Worm (Caenorhabditis elegans): ENCODE results near the gene C07E3.10.

DNA sequence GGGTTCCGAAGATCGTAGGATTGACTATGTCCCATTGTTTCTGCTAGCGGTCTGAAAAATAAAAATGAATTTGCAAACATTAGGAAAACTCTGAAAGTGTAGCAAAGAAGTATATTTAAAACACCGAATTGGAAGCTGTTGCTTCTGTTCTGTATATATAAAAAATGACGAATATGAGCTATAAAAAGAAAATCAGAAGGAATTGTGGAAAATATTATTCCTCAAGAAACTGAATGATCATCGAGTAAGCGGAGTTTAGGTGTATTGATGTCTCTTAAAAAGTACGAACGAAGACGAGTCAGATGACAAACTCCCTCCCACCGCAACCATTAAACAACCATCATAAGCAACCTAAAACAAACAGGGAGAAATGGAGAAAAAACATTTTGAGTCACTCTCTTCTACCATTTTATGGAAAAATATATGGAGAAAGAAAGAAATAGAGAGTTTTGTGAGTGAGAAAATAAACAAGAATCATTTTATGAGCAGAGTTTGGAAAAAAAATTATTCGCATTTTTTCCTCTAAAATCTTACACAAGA lies 11.4 kb downstream of the C07E3.10 start, which contains the start of gene C07E3.3:
- no peak for TF ChIP-seq skn-1 (tag; optimal IDR thresholded peaks at IDR 0.05)
- TF ChIP-seq fos-1 (tag; optimal IDR thresholded peaks at IDR 0.05): no peak
- no peak for TF ChIP-seq ztf-11 (tag; optimal IDR thresholded peaks at IDR 0.05)
- TF ChIP-seq nhr-23 (tag; optimal IDR thresholded peaks at IDR 0.05): no peak
- TF ChIP-seq ama-1 (optimal IDR thresholded peaks at IDR 0.05): no peak
- no peak for TF ChIP-seq ztf-4 (tag; optimal IDR thresholded peaks at IDR 0.05)
- TF ChIP-seq nhr-237 (tag; optimal IDR thresholded peaks at IDR 0.05): no peak
- no peak for TF ChIP-seq ceh-82 (tag; optimal IDR thresholded peaks at IDR 0.05)
- TF ChIP-seq lin-39 (tag; optimal IDR thresholded peaks at IDR 0.05): no peak
- TF ChIP-seq elt-3 (tag; optimal IDR thresholded peaks at IDR 0.05): no peak
- no peak for TF ChIP-seq dmd-4 (tag; optimal IDR thresholded peaks at IDR 0.05)
